Worm (Caenorhabditis elegans) whole organism, L3 larva: ENCODE measurements around the gene Y46D2A.2.

ENCODE experiments used
- fkh-10 ChIP-seq: sonication (generic microtip); optimal IDR thresholded peaks from 2 replicates; lab custom pipeline; 2017; ENCODE audit warnings: missing biosample characterization, missing genetic modification reagents, missing genetic modification characterization
- lin-39 ChIP-seq: fragments of 150-350 bp; optimal IDR thresholded peaks from 2 replicates; lab custom pipeline; 2018; ENCODE audit warnings: missing biosample characterization, missing genetic modification reagents, missing genetic modification characterization
- nhr-11 ChIP-seq: fragments of 150-350 bp; optimal IDR thresholded peaks from 2 replicates; lab custom pipeline; 2014; ENCODE audit warnings: missing biosample characterization, missing genetic modification characterization
- tbx-2 ChIP-seq: sonication (generic microtip); optimal IDR thresholded peaks from 2 replicates; lab custom pipeline; 2016; ENCODE audit warnings: mild to moderate bottlenecking, missing genetic modification characterization, missing compliant biosample characterization

ce11 chrII:3277686-3278085 is 45.4 kb downstream of the Y46D2A.2 start, which contains the start of gene F02E11.4:
- no peak for TF ChIP-seq lin-39 (tag; lab: Kevin White, UChicago)
- no peak for TF ChIP-seq tbx-2 (tag; lab: Kevin White, UChicago)
- TF ChIP-seq nhr-11 (tag; lab: Kevin White, UChicago), result no peak
- no peak for TF ChIP-seq fkh-10 (GFP tag; lab: Kevin White, UChicago)
